Worm (Caenorhabditis elegans) whole organism, L2 larva: Measurements from ENCODE around the gene M162.7.

ENCODE experiments used
- C34F6.9 ChIP-seq: fragments of 150-350 bp; optimal IDR thresholded peaks from 2 replicates; lab custom pipeline; 2014; ENCODE audit warnings: missing biosample characterization, missing genetic modification characterization
- F13H6.1 ChIP-seq: sonication (generic microtip); optimal IDR thresholded peaks from 2 replicates; lab custom pipeline; 2016; ENCODE audit warnings: missing genetic modification characterization, missing compliant biosample characterization
- Y55F3AM.14 ChIP-seq: fragments of 200-800 bp; sonication (Bioruptor generic); optimal IDR thresholded peaks from 2 replicates; lab custom pipeline; 2018; ENCODE audit warnings: mild to moderate bottlenecking, missing genetic modification characterization, missing compliant biosample characterization
- ZK546.5 ChIP-seq: sonication (generic microtip); optimal IDR thresholded peaks from 2 replicates; lab custom pipeline; 2017; ENCODE audit warnings: missing biosample characterization, missing genetic modification characterization
- aly-2 ChIP-seq: fragments of 150-350 bp; optimal IDR thresholded peaks from 2 replicates; lab custom pipeline; 2014; ENCODE audit warnings: missing biosample characterization, missing genetic modification characterization
- ceh-82 ChIP-seq: fragments of 150-350 bp; optimal IDR thresholded peaks from 2 replicates; lab custom pipeline; 2014; ENCODE audit warnings: missing biosample characterization, missing genetic modification characterization
- crh-2 ChIP-seq: sonication (generic microtip); optimal IDR thresholded peaks from 2 replicates; lab custom pipeline; 2017; ENCODE audit warnings: missing biosample characterization, missing genetic modification characterization
- egl-27 ChIP-seq: sonication (generic microtip); optimal IDR thresholded peaks from 3 replicates; lab custom pipeline; 2017; ENCODE audit warnings: missing biosample characterization, missing genetic modification reagents, missing genetic modification characterization
- elt-3 ChIP-seq: sonication (generic microtip); optimal IDR thresholded peaks from 2 replicates; lab custom pipeline; 2017; ENCODE audit warnings: missing biosample characterization, missing genetic modification characterization
- lin-39 ChIP-seq: fragments of 150-350 bp; optimal IDR thresholded peaks from 2 replicates; lab custom pipeline; 2014; ENCODE audit warnings: missing biosample characterization, missing genetic modification reagents, missing genetic modification characterization
- lsy-2 ChIP-seq, 2 experiments: fragments of 150-350 bp in 1 of 2; sonication (generic microtip) in 1 of 2; optimal IDR thresholded peaks; 2 replicates each; lab custom pipeline; 2014 to 2017; ENCODE audit warnings: missing biosample characterization in 2 of 2, missing genetic modification characterization in 2 of 2
- nhr-10 ChIP-seq: sonication (generic microtip); optimal IDR thresholded peaks from 2 replicates; lab custom pipeline; 2017; ENCODE audit warnings: missing biosample characterization, missing genetic modification characterization
- nhr-11 ChIP-seq: fragments of 150-350 bp; optimal IDR thresholded peaks from 2 replicates; lab custom pipeline; 2014; ENCODE audit warnings: missing biosample characterization, missing genetic modification characterization
- nhr-129 ChIP-seq: fragments of 150-350 bp; optimal IDR thresholded peaks from 2 replicates; lab custom pipeline; 2014; ENCODE audit warnings: missing biosample characterization, missing genetic modification characterization
- nhr-23 ChIP-seq: fragments of 150-350 bp; optimal IDR thresholded peaks from 2 replicates; lab custom pipeline; 2014; ENCODE audit warnings: missing biosample characterization, missing genetic modification reagents, missing genetic modification characterization
- nhr-237 ChIP-seq: fragments of 150-350 bp; optimal IDR thresholded peaks from 2 replicates; lab custom pipeline; 2014; ENCODE audit warnings: missing biosample characterization, missing genetic modification characterization
- nhr-6 ChIP-seq: fragments of 150-350 bp; optimal IDR thresholded peaks from 2 replicates; lab custom pipeline; 2014; ENCODE audit warnings: missing biosample characterization, missing genetic modification characterization
- peb-1 ChIP-seq: fragments of 150-350 bp; optimal IDR thresholded peaks from 2 replicates; lab custom pipeline; 2014; ENCODE audit warnings: missing biosample characterization, missing genetic modification characterization
- sem-4 ChIP-seq: fragments of 150-350 bp; optimal IDR thresholded peaks from 2 replicates; lab custom pipeline; 2014; ENCODE audit warnings: missing biosample characterization, missing genetic modification reagents, missing genetic modification characterization
- sma-3 ChIP-seq: sonication (generic microtip); optimal IDR thresholded peaks from 2 replicates; lab custom pipeline; 2016; ENCODE audit warnings: missing genetic modification reagents, missing genetic modification characterization, missing compliant biosample characterization
- snpc-4 ChIP-seq: fragments of 150-350 bp; optimal IDR thresholded peaks from 2 replicates; lab custom pipeline; 2014; ENCODE audit warnings: missing biosample characterization, missing genetic modification characterization
- unc-39 ChIP-seq: fragments of 150-350 bp; optimal IDR thresholded peaks from 2 replicates; lab custom pipeline; 2014; ENCODE audit warnings: missing biosample characterization, missing genetic modification characterization
- unc-55 ChIP-seq: fragments of 150-350 bp; sonication (generic microtip); optimal IDR thresholded peaks from 3 replicates; lab custom pipeline; 2014; ENCODE audit warnings: missing biosample characterization, missing genetic modification reagents, missing genetic modification characterization
- ztf-11 ChIP-seq: sonication (generic microtip); optimal IDR thresholded peaks from 2 replicates; lab custom pipeline; 2017; ENCODE audit warnings: missing biosample characterization, missing genetic modification characterization

M162.7 gene

DNA sequence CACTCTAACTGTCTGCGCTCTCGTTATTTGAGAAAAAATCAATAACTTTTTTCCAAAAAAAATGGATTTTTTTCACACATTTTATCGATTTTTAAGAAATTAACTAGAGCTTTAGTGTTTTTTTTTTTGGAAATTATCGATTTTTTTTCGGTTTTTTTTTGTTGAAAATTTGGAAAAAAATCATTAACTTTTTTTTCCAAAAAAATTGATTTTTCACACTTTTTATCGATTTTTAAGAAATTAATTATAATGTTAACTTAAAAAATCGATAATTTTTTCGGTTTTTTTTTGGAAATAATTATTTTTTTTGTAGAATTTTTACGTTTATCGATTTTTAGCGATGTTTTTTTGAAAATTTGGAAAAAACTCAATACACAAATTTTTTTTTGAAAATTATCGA, 50.6 kb downstream of the M162.7 start:
- TF ChIP-seq peb-1 (tag; lab: Kevin White, UChicago) (no peak), aly-2 (no peak), nhr-11 (tag; lab: Kevin White, UChicago) (no peak), nhr-10 (no peak), ceh-82 (tag; lab: Kevin White, UChicago) (no peak), nhr-6 (tag; lab: Kevin White, UChicago) (no peak), sma-3 (GFP tag; lab: Kevin White, UChicago) (no peak), egl-27 (tag; lab: Kevin White, UChicago) (no peak), Y55F3AM.14 (GFP tag; lab: Kevin White, UChicago) (no peak), F13H6.1 (no peak), nhr-23 (tag; lab: Kevin White, UChicago) (no peak), lin-39 (tag; lab: Kevin White, UChicago) (no peak), unc-39 (tag; lab: Kevin White, UChicago) (no peak), C34F6.9 (no peak), nhr-129 (tag; lab: Kevin White, UChicago) (no peak), unc-55 (GFP tag; lab: Kevin White, UChicago) (no peak)

DNA sequence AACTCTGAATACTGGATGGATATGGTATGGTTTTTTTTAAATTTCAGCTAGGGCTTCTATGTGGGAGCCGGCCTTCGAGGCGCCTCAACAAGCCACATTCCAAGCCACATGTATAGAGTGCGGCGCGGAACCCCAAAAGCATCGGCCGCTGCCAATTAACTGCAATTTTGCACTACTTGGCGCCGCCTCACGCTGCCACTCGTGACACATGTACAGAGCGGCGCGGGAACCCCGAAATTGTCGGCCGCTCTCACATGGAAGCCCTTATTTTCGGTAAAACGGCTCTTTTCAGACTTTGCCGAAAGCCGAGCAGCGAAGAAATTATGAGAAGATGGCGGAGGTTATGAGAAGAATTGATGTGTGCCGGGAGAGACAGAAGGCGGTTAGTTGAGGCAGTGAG, 51.0 kb downstream of the M162.7 start:
- TF ChIP-seq ztf-11 (tag; lab: Kevin White, UChicago) (no peak), unc-39 (tag; lab: Kevin White, UChicago) (no peak), lsy-2 (tag; optimal IDR thresholded peaks at IDR 0.05; lab: Kevin White, UChicago) (no peak), elt-3 (no peak), nhr-11 (tag; lab: Kevin White, UChicago) (no peak)

- TF ChIP-seq unc-55 (GFP tag; lab: Kevin White, UChicago) (no peak), nhr-129 (tag; lab: Kevin White, UChicago) (no peak), C34F6.9 (no peak), sem-4 (tag; lab: Kevin White, UChicago) (no peak), nhr-23 (tag; lab: Kevin White, UChicago) (no peak), ceh-82 (tag; lab: Kevin White, UChicago) (no peak), unc-39 (tag; lab: Kevin White, UChicago) (no peak), ZK546.5 (tag; lab: Kevin White, UChicago) (no peak), crh-2 (tag; lab: Kevin White, UChicago) (no peak), nhr-237 (tag; lab: Kevin White, UChicago) (no peak), snpc-4 (no peak)
These were observed 51.5 kb downstream of the M162.7 start, which contains the start of gene W04E12.4 for ce11 chrV:19743305-19743704. Gene W04E12.4, plus strand, starts transcription at chrV:19743605.
